Fruit fly (Drosophila melanogaster) whole organism, embryonic: ENCODE measurements around the gene Mdh2.
A peak's percentile ranks its signal among the peaks of the same experiment; 100 is the strongest.

Experiments
- Antp ChIP-seq: fragments of 200-800 bp; sonication (Bioruptor generic); optimal IDR thresholded peaks from 3 replicates; lab custom pipeline; 2016; ENCODE audit warnings: missing biosample characterization, missing genetic modification characterization
- Awh ChIP-seq: fragments of 200-800 bp; sonication (Bioruptor generic); IDR thresholded peaks from 2 replicates; pipeline ENCODE4, ENCODE4 v1.3.6; 2022; ENCODE audit warnings: missing biosample characterization, missing genetic modification characterization
- CG10959 ChIP-seq: fragments of 200-800 bp; sonication (Bioruptor generic); IDR thresholded peaks from 2 replicates; pipeline ENCODE4 v1.3.6; 2022; ENCODE audit warnings: missing biosample characterization, missing genetic modification characterization
- CG11398 ChIP-seq: fragments of 200-800 bp; sonication (Bioruptor generic); optimal IDR thresholded peaks from 2 replicates; lab custom pipeline; 2016; ENCODE audit warnings: missing biosample characterization, missing genetic modification characterization
- CG11456 ChIP-seq: fragments of 200-800 bp; sonication (Bioruptor generic); IDR thresholded peaks from 3 replicates; pipeline ENCODE4 v1.3.6; 2022; ENCODE audit warnings: missing biosample characterization, missing genetic modification characterization
- CG12942 ChIP-seq: fragments of 200-800 bp; sonication (Bioruptor generic); optimal IDR thresholded peaks from 3 replicates; lab custom pipeline; 2016; ENCODE audit warnings: missing biosample characterization, missing genetic modification characterization
- CG13287 ChIP-seq: fragments of 200-800 bp; sonication (Bioruptor generic); IDR thresholded peaks from 2 replicates; pipeline ENCODE4 v1.3.6; 2022; ENCODE audit warnings: missing biosample characterization, missing genetic modification characterization; ENCODE audit not compliant: partially characterized antibody
- CG14965 ChIP-seq: fragments of 200-800 bp; sonication (Bioruptor generic); optimal IDR thresholded peaks from 2 replicates; lab custom pipeline; 2016; ENCODE audit warnings: missing biosample characterization, missing genetic modification characterization, borderline replicate concordance
- CG15073 ChIP-seq: fragments of 200-800 bp; sonication (Bioruptor generic); optimal IDR thresholded peaks from 2 replicates; lab custom pipeline; 2016; ENCODE audit warnings: missing biosample characterization, missing genetic modification characterization
- CG17361 ChIP-seq: fragments of 200-800 bp; sonication (Bioruptor generic); IDR thresholded peaks from 3 replicates; pipeline ENCODE4 v1.3.6; 2022; ENCODE audit warnings: missing biosample characterization, missing genetic modification characterization
- CG17385 ChIP-seq: fragments of 200-800 bp; sonication (Bioruptor generic); optimal IDR thresholded peaks from 3 replicates; lab custom pipeline; 2018; ENCODE audit warnings: missing biosample characterization, mild to moderate bottlenecking, missing genetic modification characterization
- CG17802 ChIP-seq: fragments of 200-800 bp; sonication (Bioruptor generic); optimal IDR thresholded peaks from 2 replicates; lab custom pipeline; 2018; ENCODE audit warnings: missing biosample characterization, mild to moderate bottlenecking, missing genetic modification characterization, moderate library complexity
- CG3163 ChIP-seq: fragments of 200-800 bp; sonication (Bioruptor generic); optimal IDR thresholded peaks from 3 replicates; lab custom pipeline; 2016; ENCODE audit warnings: missing biosample characterization, missing genetic modification characterization
- CG32532 ChIP-seq: fragments of 200-800 bp; sonication (Bioruptor generic); IDR thresholded peaks from 2 replicates; pipeline ENCODE4 v1.3.6; 2022; ENCODE audit warnings: missing biosample characterization, missing genetic modification characterization
- CG3281 ChIP-seq: fragments of 200-800 bp; sonication (Bioruptor generic); optimal IDR thresholded peaks from 3 replicates; lab custom pipeline; 2017; ENCODE audit warnings: missing biosample characterization, mild to moderate bottlenecking, missing genetic modification characterization
- CG3407 ChIP-seq: fragments of 200-800 bp; sonication (Bioruptor generic); optimal IDR thresholded peaks from 2 replicates; lab custom pipeline; 2018; ENCODE audit warnings: missing biosample characterization, mild to moderate bottlenecking, missing genetic modification characterization
- CG34422 ChIP-seq: fragments of 200-800 bp; sonication (Bioruptor generic); IDR thresholded peaks from 3 replicates; pipeline ENCODE4 v1.3.6; 2022; ENCODE audit warnings: missing biosample characterization, missing genetic modification characterization
- CG5953 ChIP-seq: fragments of 200-800 bp; sonication (Bioruptor generic); IDR thresholded peaks from 2 replicates; pipeline ENCODE4 v1.3.6; 2022; ENCODE audit warnings: missing biosample characterization, missing genetic modification characterization
- CG6791 ChIP-seq: fragments of 200-800 bp; sonication (Bioruptor generic); IDR thresholded peaks from 3 replicates; pipeline ENCODE4 v1.3.6; 2022; ENCODE audit warnings: missing biosample characterization, missing genetic modification characterization; ENCODE audit not compliant: partially characterized antibody
- CG6854 ChIP-seq: fragments of 200-800 bp; sonication (Bioruptor generic); optimal IDR thresholded peaks from 3 replicates; lab custom pipeline; 2017; ENCODE audit warnings: missing biosample characterization, mild to moderate bottlenecking, missing genetic modification characterization
- CG7987 ChIP-seq: fragments of 200-800 bp; sonication (Bioruptor generic); optimal IDR thresholded peaks from 2 replicates; lab custom pipeline; 2018; ENCODE audit warnings: missing biosample characterization, mild to moderate bottlenecking, missing genetic modification characterization, moderate library complexity
- Camta ChIP-seq: fragments of 200-800 bp; sonication (Bioruptor generic); optimal IDR thresholded peaks from 2 replicates; lab custom pipeline; 2016; ENCODE audit warnings: missing biosample characterization, missing genetic modification characterization
- CrebB ChIP-seq: fragments of 200-800 bp; sonication (Bioruptor generic); optimal IDR thresholded peaks from 3 replicates; lab custom pipeline; 2018; ENCODE audit warnings: missing biosample characterization, mild to moderate bottlenecking, missing genetic modification characterization
- Dad ChIP-seq: fragments of 200-800 bp; sonication (Bioruptor generic); optimal IDR thresholded peaks from 3 replicates; lab custom pipeline; 2016; ENCODE audit warnings: missing biosample characterization, missing genetic modification characterization
- Dfd ChIP-seq, 2 experiments: fragments of >200 bp; optimal IDR thresholded peaks; 2 replicates each; lab custom pipeline; 2017; ENCODE audit warnings: missing biosample characterization in 2 of 2, missing genetic modification characterization in 2 of 2
- Eip74EF ChIP-seq, 2 experiments: fragments of 200-800 bp in 1 of 2; fragments of >200 bp in 1 of 2; sonication (Bioruptor generic) in 1 of 2; optimal IDR thresholded peaks; 2 replicates each; lab custom pipeline; 2017 to 2019; ENCODE audit warnings: missing biosample characterization in 2 of 2, missing genetic modification characterization in 2 of 2, mild to moderate bottlenecking in 1 of 2, moderate library complexity in 1 of 2
- Ets97D ChIP-seq: fragments of 200-800 bp; sonication (Bioruptor generic); optimal IDR thresholded peaks from 3 replicates; lab custom pipeline; 2016; ENCODE audit warnings: missing biosample characterization, missing genetic modification characterization
- Fer2 ChIP-seq: fragments of 200-800 bp; sonication (Bioruptor generic); optimal IDR thresholded peaks from 2 replicates; lab custom pipeline; 2018; ENCODE audit warnings: missing biosample characterization, mild to moderate bottlenecking, missing genetic modification characterization, moderate library complexity
- Gsc ChIP-seq: fragments of 200-800 bp; sonication (Bioruptor generic); IDR thresholded peaks from 2 replicates; pipeline ENCODE4 v1.3.6; 2022; ENCODE audit warnings: missing biosample characterization, missing genetic modification characterization
- H2.0 ChIP-seq: fragments of 200-800 bp; sonication (Bioruptor generic); IDR thresholded peaks from 2 replicates; pipeline ENCODE4 v1.3.6; 2022; ENCODE audit warnings: missing biosample characterization, missing genetic modification characterization
- Mes4 ChIP-seq: fragments of 200-800 bp; sonication (Bioruptor generic); optimal IDR thresholded peaks from 2 replicates; lab custom pipeline; 2016; ENCODE audit warnings: missing biosample characterization, missing genetic modification characterization
- Oli ChIP-seq: fragments of 200-800 bp; sonication (Bioruptor generic); optimal IDR thresholded peaks from 2 replicates; lab custom pipeline; 2018; ENCODE audit warnings: missing biosample characterization, mild to moderate bottlenecking, missing genetic modification characterization, moderate library complexity
- PHDP ChIP-seq: fragments of 200-800 bp; sonication (Bioruptor generic); optimal IDR thresholded peaks from 3 replicates; lab custom pipeline; 2018; ENCODE audit warnings: missing biosample characterization, mild to moderate bottlenecking, missing genetic modification characterization, moderate library complexity
- Sox102F ChIP-seq: fragments of 200-800 bp; sonication (Bioruptor generic); optimal IDR thresholded peaks from 2 replicates; lab custom pipeline; 2018; ENCODE audit warnings: missing biosample characterization, mild to moderate bottlenecking, missing genetic modification characterization, moderate library complexity
- Trl ChIP-seq, 3 experiments: fragments of >200 bp in 2 of 3; fragments of 200-800 bp in 1 of 3; sonication (Bioruptor generic) in 1 of 3; optimal IDR thresholded peaks; 2 replicates in 1 of 3; 3 replicates in 2 of 3; lab custom pipeline; 2016 to 2017; ENCODE audit warnings: missing biosample characterization in 1 of 3, missing genetic modification characterization in 1 of 3
- ab ChIP-seq: fragments of 200-800 bp; sonication (Bioruptor generic); optimal IDR thresholded peaks from 2 replicates; lab custom pipeline; 2016; ENCODE audit warnings: missing biosample characterization, missing genetic modification characterization
- abd-A ChIP-seq: fragments of 200-800 bp; sonication (Bioruptor generic); optimal IDR thresholded peaks from 3 replicates; lab custom pipeline; 2019; ENCODE audit warnings: missing biosample characterization, mild to moderate bottlenecking, missing genetic modification characterization, moderate library complexity
- al ChIP-seq: fragments of 200-800 bp; sonication (Bioruptor generic); IDR thresholded peaks from 2 replicates; pipeline ENCODE4 v1.3.6; 2022; ENCODE audit warnings: missing biosample characterization, missing genetic modification characterization
- br ChIP-seq: fragments of >200 bp; optimal IDR thresholded peaks from 2 replicates; lab custom pipeline; 2017
- cad ChIP-seq: fragments of >200 bp; optimal IDR thresholded peaks from 2 replicates; lab custom pipeline; 2017; ENCODE audit warnings: missing biosample characterization, missing genetic modification characterization
- dmrt99B ChIP-seq: fragments of 200-800 bp; sonication (Bioruptor generic); optimal IDR thresholded peaks from 2 replicates; lab custom pipeline; 2018; ENCODE audit warnings: missing biosample characterization, mild to moderate bottlenecking, missing genetic modification characterization, moderate library complexity
- dpn ChIP-seq, 2 experiments: fragments of 200-800 bp; sonication (Bioruptor generic); optimal IDR thresholded peaks; 3 replicates each; lab custom pipeline; 2016; ENCODE audit warnings: missing biosample characterization in 2 of 2, missing genetic modification characterization in 2 of 2
- ind ChIP-seq: fragments of 200-800 bp; sonication (Bioruptor generic); optimal IDR thresholded peaks from 3 replicates; lab custom pipeline; 2016; ENCODE audit warnings: missing biosample characterization, missing genetic modification characterization
- maf-S ChIP-seq: fragments of 200-800 bp; sonication (Bioruptor generic); optimal IDR thresholded peaks from 2 replicates; lab custom pipeline; 2016; ENCODE audit warnings: missing biosample characterization, missing genetic modification characterization
- sd ChIP-seq: fragments of 200-800 bp; sonication (Bioruptor generic); optimal IDR thresholded peaks from 3 replicates; lab custom pipeline; 2018; ENCODE audit warnings: missing biosample characterization, mild to moderate bottlenecking, missing genetic modification characterization, moderate library complexity
- sens ChIP-seq: fragments of 200-800 bp; sonication (Bioruptor generic); peaks from one replicate; lab custom pipeline; 2016; ENCODE audit warnings: missing biosample characterization, missing genetic modification characterization
- shn ChIP-seq: fragments of 200-800 bp; sonication (Bioruptor generic); optimal IDR thresholded peaks from 3 replicates; lab custom pipeline; 2016; ENCODE audit warnings: missing biosample characterization, missing genetic modification characterization
- ssp ChIP-seq: fragments of 200-800 bp; sonication (Bioruptor generic); IDR thresholded peaks from 2 replicates; pipeline ENCODE4 v1.3.6; 2022; ENCODE audit warnings: missing biosample characterization, missing genetic modification characterization
- tgo ChIP-seq: fragments of 200-800 bp; sonication (Bioruptor generic); IDR thresholded peaks from 3 replicates; pipeline ENCODE4 v1.3.6; 2022; ENCODE audit warnings: missing biosample characterization, missing genetic modification characterization
- vfl ChIP-seq: fragments of 200-800 bp; sonication (Bioruptor generic); optimal IDR thresholded peaks from 2 replicates; lab custom pipeline; 2016; ENCODE audit warnings: missing biosample characterization, missing genetic modification characterization

Gene Mdh2

DNA sequence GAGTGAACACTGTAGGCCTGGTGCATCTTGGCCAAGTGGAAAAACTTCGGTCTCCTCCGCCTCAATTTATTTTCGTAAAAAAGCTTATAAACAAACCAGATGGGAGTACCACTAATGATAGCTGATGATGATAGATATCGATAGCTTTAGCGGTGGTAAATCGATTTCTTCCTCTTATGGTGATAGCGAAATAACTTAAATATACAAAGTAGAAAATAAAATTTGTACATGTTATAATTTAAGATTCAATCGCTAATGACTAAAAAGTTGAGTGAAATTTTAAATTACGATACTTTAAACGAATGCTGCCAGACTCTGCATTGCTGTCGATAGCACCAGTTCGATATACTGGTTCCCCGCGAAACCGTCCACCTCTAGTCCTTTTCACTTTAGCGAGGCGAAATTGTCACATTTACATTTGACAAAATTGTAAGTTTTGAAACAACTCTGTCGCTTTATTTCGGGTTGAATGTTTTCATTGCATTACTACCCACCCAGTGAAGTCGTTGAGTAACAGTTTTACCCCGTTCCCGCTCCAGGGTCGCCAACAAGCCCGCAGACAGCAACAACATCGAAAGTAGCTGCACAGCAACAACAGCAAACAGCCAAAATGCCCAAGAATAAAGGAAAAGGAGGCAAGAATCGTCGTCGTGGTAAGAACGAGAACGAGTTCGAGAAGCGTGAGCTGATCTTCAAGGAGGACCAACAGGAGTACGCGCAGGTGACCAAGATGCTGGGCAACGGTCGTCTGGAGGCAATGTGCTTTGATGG lies 48.3 kb downstream of the Mdh2 start, which contains the start of the genes Vps39 and eIF1A (continued):
- TF ChIP-seq dpn (GFP tag; optimal IDR thresholded peaks at IDR 0.05; lab: Kevin White, UChicago) (peak; percentile 33 to 43), sens (peak; percentile 94), vfl (GFP tag; lab: Kevin White, UChicago) (no peak), tgo (GFP tag; lab: Robert Waterston, UW) (no peak; the same call in 2 of the 3 replicates), Dad (GFP tag; lab: Kevin White, UChicago) (peak; percentile 12), shn (GFP tag; lab: Kevin White, UChicago) (no peak), PHDP (peak; percentile 39), ind (GFP tag; lab: Kevin White, UChicago) (peak; percentile 29), abd-A (tag; lab: Kevin White, UChicago) (no peak), CG34422 (no peak), Antp (GFP tag; lab: Kevin White, UChicago) (peak; percentile 4), Fer2 (tag; lab: Kevin White, UChicago) (no peak), CG7987 (GFP tag; lab: Kevin White, UChicago) (no peak), H2.0 (GFP tag; lab: Robert Waterston, UW) (no peak), sd (tag; lab: Kevin White, UChicago) (no peak), CG3281 (GFP tag; lab: Kevin White, UChicago) (no peak), cad (GFP tag; lab: Kevin White, UChicago) (no peak), CG17802 (no peak), Eip74EF (GFP tag; optimal IDR thresholded peaks at IDR 0.05; lab: Kevin White, UChicago) (no peak), Awh (no peak), CG15073 (GFP tag; lab: Kevin White, UChicago) (no peak), maf-S (GFP tag; lab: Kevin White, UChicago) (peak; percentile 44), Gsc (GFP tag; lab: Robert Waterston, UW) (no peak), ab (GFP tag; lab: Kevin White, UChicago) (no peak), Ets97D (GFP tag; lab: Kevin White, UChicago) (peak; percentile 70), CG5953 (no peak), Mes4 (no peak)

DNA sequence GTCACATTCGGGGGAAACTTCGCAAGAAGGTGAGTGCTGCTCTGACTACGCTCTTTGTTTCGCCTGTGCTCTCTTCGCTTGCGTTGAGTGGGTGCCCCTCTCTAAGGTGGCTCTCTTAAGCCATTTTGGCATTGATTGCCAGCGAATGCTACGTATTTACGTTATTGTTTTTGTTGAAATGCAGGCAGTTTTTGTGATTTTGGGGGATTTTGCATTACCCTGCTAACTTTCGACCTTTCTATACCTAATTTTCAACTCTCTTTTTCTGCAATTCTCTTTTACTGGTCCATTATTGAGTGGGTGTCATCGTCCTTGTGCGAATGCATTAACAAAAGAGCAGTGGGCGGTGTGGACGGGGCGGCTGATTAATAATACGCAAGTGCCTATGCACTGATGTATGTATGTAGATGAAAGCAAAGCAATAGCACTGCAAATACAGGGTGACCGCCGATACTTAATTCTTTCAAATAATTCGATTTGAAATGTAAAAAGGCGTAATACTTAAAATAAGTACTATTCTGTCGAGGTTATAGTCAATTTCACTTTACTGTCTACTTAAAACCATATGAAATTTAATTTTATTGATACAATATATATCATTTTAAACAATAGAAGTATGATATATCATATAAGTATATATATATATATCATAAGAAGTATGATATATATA lies 49.1 kb downstream of the Mdh2 start:
- TF ChIP-seq Oli (tag; lab: Kevin White, UChicago): no peak
- no peak for TF ChIP-seq CG6791 (GFP tag; lab: Robert Waterston, UW)
- TF ChIP-seq CG11398 (GFP tag; lab: Kevin White, UChicago): no peak
- peak; percentile 25; the same call in 1 of the 2 replicates for TF ChIP-seq CG32532 (GFP tag; lab: Robert Waterston, UW)
- no peak for TF ChIP-seq dmrt99B
- no peak for TF ChIP-seq al (GFP tag; lab: Robert Waterston, UW)
- TF ChIP-seq CG13287 (GFP tag; lab: Robert Waterston, UW): no peak
- no peak for TF ChIP-seq CG6854
- no peak for TF ChIP-seq CG14965 (GFP tag; lab: Kevin White, UChicago)
- TF ChIP-seq CG10959: no peak
- no peak for TF ChIP-seq CG3407
- no peak for TF ChIP-seq br (lab: Kevin White, UChicago)
- no peak for TF ChIP-seq Dfd (GFP tag; optimal IDR thresholded peaks at IDR 0.05; lab: Kevin White, UChicago)
- TF ChIP-seq CG11456 (GFP tag; lab: Robert Waterston, UW): no peak
- no peak for TF ChIP-seq Sox102F
- peak; percentile 99 for TF ChIP-seq CG3163 (GFP tag; lab: Kevin White, UChicago)
- TF ChIP-seq CG12942 (GFP tag; lab: Kevin White, UChicago): no peak
- no peak for TF ChIP-seq Camta (GFP tag; lab: Kevin White, UChicago)
- no peak for TF ChIP-seq CrebB (tag; lab: Kevin White, UChicago)
- peak; percentile 94 to 98 for TF ChIP-seq Trl (optimal IDR thresholded peaks at IDR 0.05; lab: Kevin White, UChicago)
- no peak for TF ChIP-seq Trl (GFP tag; optimal IDR thresholded peaks at IDR 0.05; lab: Kevin White, UChicago)
- TF ChIP-seq ssp (GFP tag; lab: Robert Waterston, UW): no peak
- TF ChIP-seq CG17385: peak; percentile 23
- no peak for TF ChIP-seq CG17361 (GFP tag; lab: Robert Waterston, UW)
